Fruit fly (Drosophila melanogaster) whole organism, embryonic: ENCODE measurements around the gene bor.
A peak's percentile ranks its signal among the peaks of the same experiment; 100 is the strongest.

Experiments used
- Adf1 ChIP-seq: fragments of 200-800 bp; sonication (Bioruptor generic); IDR thresholded peaks from 2 replicates; pipeline ENCODE4 v1.3.6; 2022; ENCODE audit warnings: missing biosample characterization, missing genetic modification characterization
- Aef1 ChIP-seq: fragments of 200-800 bp; sonication (Bioruptor generic); IDR thresholded peaks from 3 replicates; pipeline ENCODE4 v1.3.6; 2022; ENCODE audit warnings: missing biosample characterization, missing genetic modification characterization
- BEAF-32 ChIP-seq: fragments of 200-800 bp; sonication (Bioruptor generic); optimal IDR thresholded peaks from 3 replicates; lab custom pipeline; 2017; ENCODE audit warnings: missing biosample characterization, missing genetic modification characterization, mild to moderate bottlenecking, moderate library complexity, missing genetic modification reagents
- CG10321 ChIP-seq: fragments of 200-800 bp; sonication (Bioruptor generic); IDR thresholded peaks from 2 replicates; pipeline ENCODE4 v1.3.6; 2022; ENCODE audit warnings: missing biosample characterization, missing genetic modification characterization
- CG10565 ChIP-seq: fragments of 200-800 bp; sonication (Bioruptor generic); optimal IDR thresholded peaks from 3 replicates; lab custom pipeline; 2016; ENCODE audit warnings: missing biosample characterization, mild to moderate bottlenecking, missing genetic modification characterization
- CG12155 ChIP-seq: fragments of 200-800 bp; sonication (Bioruptor generic); optimal IDR thresholded peaks from 3 replicates; lab custom pipeline; 2016; ENCODE audit warnings: missing biosample characterization, missing genetic modification characterization
- CG12942 ChIP-seq: fragments of 200-800 bp; sonication (Bioruptor generic); optimal IDR thresholded peaks from 3 replicates; lab custom pipeline; 2016; ENCODE audit warnings: missing biosample characterization, missing genetic modification characterization
- CG14441 ChIP-seq: fragments of 200-800 bp; sonication (Bioruptor generic); IDR thresholded peaks from 2 replicates; pipeline ENCODE4 v1.3.6; 2022; ENCODE audit warnings: missing biosample characterization, missing genetic modification characterization
- CG15011 ChIP-seq: fragments of 200-800 bp; sonication (Bioruptor generic); optimal IDR thresholded peaks from 3 replicates; lab custom pipeline; 2018; ENCODE audit warnings: missing biosample characterization, mild to moderate bottlenecking, missing genetic modification characterization
- CG15514 ChIP-seq: fragments of 200-800 bp; sonication (Bioruptor generic); optimal IDR thresholded peaks from 3 replicates; lab custom pipeline; 2017; ENCODE audit warnings: missing biosample characterization, missing genetic modification characterization, mild to moderate bottlenecking, moderate library complexity, missing genetic modification reagents
- CG16813 ChIP-seq: fragments of 200-800 bp; sonication (Bioruptor generic); IDR thresholded peaks from 3 replicates; pipeline ENCODE4 v1.3.6; 2022; ENCODE audit warnings: missing biosample characterization, missing genetic modification characterization; ENCODE audit not compliant: partially characterized antibody
- CG3065 ChIP-seq: fragments of 200-800 bp; sonication (Bioruptor generic); optimal IDR thresholded peaks from 2 replicates; lab custom pipeline; 2016; ENCODE audit warnings: missing biosample characterization, missing genetic modification characterization
- CG34376 ChIP-seq: fragments of 200-800 bp; sonication (Bioruptor generic); optimal IDR thresholded peaks from 2 replicates; lab custom pipeline; 2018; ENCODE audit warnings: missing biosample characterization, mild to moderate bottlenecking, missing genetic modification characterization
- CG3847 ChIP-seq: fragments of 200-800 bp; sonication (Bioruptor generic); IDR thresholded peaks from 2 replicates; pipeline ENCODE4 v1.3.6; 2022; ENCODE audit warnings: missing biosample characterization, missing genetic modification characterization
- CG4404 ChIP-seq: fragments of 200-800 bp; sonication (Bioruptor generic); IDR thresholded peaks from 2 replicates; pipeline ENCODE4 v1.3.6; 2022; ENCODE audit warnings: missing biosample characterization, missing genetic modification characterization
- CG6854 ChIP-seq: fragments of 200-800 bp; sonication (Bioruptor generic); optimal IDR thresholded peaks from 3 replicates; lab custom pipeline; 2017; ENCODE audit warnings: missing biosample characterization, mild to moderate bottlenecking, missing genetic modification characterization
- CG7987 ChIP-seq: fragments of 200-800 bp; sonication (Bioruptor generic); optimal IDR thresholded peaks from 2 replicates; lab custom pipeline; 2018; ENCODE audit warnings: missing biosample characterization, mild to moderate bottlenecking, missing genetic modification characterization, moderate library complexity
- Camta ChIP-seq: fragments of 200-800 bp; sonication (Bioruptor generic); optimal IDR thresholded peaks from 2 replicates; lab custom pipeline; 2016; ENCODE audit warnings: missing biosample characterization, missing genetic modification characterization
- Dbx ChIP-seq: fragments of 200-800 bp; sonication (Bioruptor generic); IDR thresholded peaks from 3 replicates; pipeline ENCODE4 v1.3.6; 2022; ENCODE audit warnings: missing biosample characterization, missing genetic modification characterization
- Dip3 ChIP-seq: fragments of 200-800 bp; sonication (Bioruptor generic); optimal IDR thresholded peaks from 3 replicates; lab custom pipeline; 2016; ENCODE audit warnings: missing biosample characterization, missing genetic modification characterization
- ERR ChIP-seq: fragments of 200-800 bp; sonication (Bioruptor generic); optimal IDR thresholded peaks from 2 replicates; lab custom pipeline; 2016; ENCODE audit warnings: missing biosample characterization, missing genetic modification characterization
- HHEX ChIP-seq: fragments of 200-800 bp; sonication (Bioruptor generic); optimal IDR thresholded peaks from 3 replicates; lab custom pipeline; 2017; ENCODE audit warnings: missing biosample characterization, mild to moderate bottlenecking, missing genetic modification characterization, missing genetic modification reagents
- HmgD ChIP-seq: fragments of 200-800 bp; sonication (Bioruptor generic); optimal IDR thresholded peaks from 3 replicates; lab custom pipeline; 2016; ENCODE audit warnings: missing biosample characterization, missing genetic modification characterization
- Hr39 ChIP-seq: fragments of >200 bp; optimal IDR thresholded peaks from 2 replicates; lab custom pipeline; 2017
- Hr51 ChIP-seq, 2 experiments: fragments of 200-800 bp; sonication (Bioruptor generic); optimal IDR thresholded peaks; 2 replicates in 1 of 2; 3 replicates in 1 of 2; lab custom pipeline; 2016 to 2018; ENCODE audit warnings: missing biosample characterization in 2 of 2, missing genetic modification characterization in 2 of 2, mild to moderate bottlenecking in 1 of 2, moderate library complexity in 1 of 2
- Max ChIP-seq: fragments of 200-800 bp; sonication (Bioruptor generic); optimal IDR thresholded peaks from 2 replicates; lab custom pipeline; 2016; ENCODE audit warnings: missing biosample characterization, mild to moderate bottlenecking, missing genetic modification characterization
- Neu2 ChIP-seq: fragments of 200-800 bp; sonication (Bioruptor generic); optimal IDR thresholded peaks from 3 replicates; lab custom pipeline; 2016; ENCODE audit warnings: missing biosample characterization, missing genetic modification characterization, borderline replicate concordance
- Nf-YC ChIP-seq: fragments of 200-800 bp; optimal IDR thresholded peaks from 3 replicates; lab custom pipeline; 2019; ENCODE audit warnings: missing biosample characterization, mild to moderate bottlenecking, missing genetic modification characterization, moderate library complexity
- Oaz ChIP-seq: fragments of 200-800 bp; sonication (Bioruptor generic); IDR thresholded peaks from 2 replicates; pipeline ENCODE4 v1.3.6; 2022; ENCODE audit warnings: missing biosample characterization, missing genetic modification characterization
- Sox100B ChIP-seq: fragments of 200-800 bp; sonication (Bioruptor generic); optimal IDR thresholded peaks from 3 replicates; lab custom pipeline; 2018; ENCODE audit warnings: missing biosample characterization, mild to moderate bottlenecking, missing genetic modification characterization
- ac ChIP-seq: fragments of 200-800 bp; sonication (Bioruptor generic); optimal IDR thresholded peaks from 3 replicates; lab custom pipeline; 2017; ENCODE audit warnings: missing biosample characterization, mild to moderate bottlenecking, missing genetic modification characterization
- ara ChIP-seq: fragments of 200-800 bp; sonication (Bioruptor generic); IDR thresholded peaks from 2 replicates; pipeline ENCODE4 v1.3.6; 2022; ENCODE audit warnings: missing biosample characterization, missing genetic modification characterization
- bowl ChIP-seq: fragments of 200-800 bp; sonication (Bioruptor generic); IDR thresholded peaks from 2 replicates; pipeline ENCODE4 v1.3.6; 2022; ENCODE audit warnings: missing biosample characterization, missing genetic modification characterization
- cg ChIP-seq: fragments of 200-800 bp; sonication (Bioruptor generic); optimal IDR thresholded peaks from 3 replicates; lab custom pipeline; 2019; ENCODE audit warnings: missing biosample characterization, mild to moderate bottlenecking, missing genetic modification characterization, moderate library complexity
- corto ChIP-seq: fragments of 200-800 bp; sonication (Bioruptor generic); optimal IDR thresholded peaks from 2 replicates; lab custom pipeline; 2016; ENCODE audit warnings: missing biosample characterization, mild to moderate bottlenecking, missing genetic modification characterization, moderate library complexity
- fru ChIP-seq: fragments of >200 bp; optimal IDR thresholded peaks from 2 replicates; lab custom pipeline; 2017
- grn ChIP-seq: fragments of 200-800 bp; sonication (Bioruptor generic); optimal IDR thresholded peaks from 3 replicates; lab custom pipeline; 2017; ENCODE audit warnings: missing biosample characterization, missing genetic modification characterization
- gro ChIP-seq: fragments of 200-800 bp; sonication (Bioruptor generic); optimal IDR thresholded peaks from 2 replicates; lab custom pipeline; 2016; ENCODE audit warnings: missing biosample characterization, missing genetic modification characterization
- ham ChIP-seq: fragments of 200-800 bp; sonication (Bioruptor generic); IDR thresholded peaks from 2 replicates; pipeline ENCODE4 v1.3.6; 2022; ENCODE audit warnings: missing biosample characterization, missing genetic modification characterization
- hkb ChIP-seq, 2 experiments: fragments of 200-800 bp in 1 of 2; fragments of >200 bp in 1 of 2; sonication (Bioruptor generic) in 1 of 2; IDR thresholded peaks in 1 of 2; optimal IDR thresholded peaks in 1 of 2; 2 replicates each; pipeline versions ENCODE4 v1.3.6 to Lab custom; 2017 to 2022; ENCODE audit warnings: missing biosample characterization in 1 of 2, missing genetic modification characterization in 1 of 2
- ind ChIP-seq: fragments of 200-800 bp; sonication (Bioruptor generic); optimal IDR thresholded peaks from 3 replicates; lab custom pipeline; 2016; ENCODE audit warnings: missing biosample characterization, missing genetic modification characterization
- pb ChIP-seq: fragments of 200-800 bp; sonication (Bioruptor generic); optimal IDR thresholded peaks from 3 replicates; lab custom pipeline; 2016; ENCODE audit warnings: missing biosample characterization, missing genetic modification characterization
- prd ChIP-seq, 3 experiments: fragments of >200 bp in 2 of 3; fragments of 200-800 bp in 1 of 3; sonication (Bioruptor generic) in 1 of 3; optimal IDR thresholded peaks in 2 of 3; IDR thresholded peaks in 1 of 3; 2 replicates in 2 of 3; 3 replicates in 1 of 3; pipeline versions ENCODE4 v1.3.6 to Lab custom; 2017 to 2022; ENCODE audit warnings: missing biosample characterization in 1 of 3, missing genetic modification characterization in 1 of 3
- pros ChIP-seq: fragments of 200-800 bp; sonication (Bioruptor generic); optimal IDR thresholded peaks from 3 replicates; lab custom pipeline; 2019; ENCODE audit warnings: missing biosample characterization, mild to moderate bottlenecking, missing genetic modification characterization, moderate library complexity
- sr ChIP-seq: fragments of 200-800 bp; sonication (Bioruptor generic); IDR thresholded peaks from 3 replicates; pipeline ENCODE4 v1.3.6; 2022; ENCODE audit warnings: missing biosample characterization, missing genetic modification characterization
- tap ChIP-seq: fragments of 200-800 bp; optimal IDR thresholded peaks from 3 replicates; lab custom pipeline; 2019; ENCODE audit warnings: missing biosample characterization, mild to moderate bottlenecking, missing genetic modification characterization, moderate library complexity
- tgo ChIP-seq: fragments of 200-800 bp; sonication (Bioruptor generic); IDR thresholded peaks from 3 replicates; pipeline ENCODE4 v1.3.6; 2022; ENCODE audit warnings: missing biosample characterization, missing genetic modification characterization
- tin ChIP-seq: fragments of 200-800 bp; sonication (Bioruptor generic); optimal IDR thresholded peaks from 3 replicates; lab custom pipeline; 2016; ENCODE audit warnings: missing biosample characterization, missing genetic modification characterization
- tio ChIP-seq: fragments of 200-800 bp; sonication (Bioruptor generic); optimal IDR thresholded peaks from 2 replicates; lab custom pipeline; 2017; ENCODE audit warnings: missing biosample characterization, missing genetic modification characterization, inconsistent platforms
- tup ChIP-seq: fragments of 200-800 bp; sonication (Bioruptor generic); optimal IDR thresholded peaks from 2 replicates; lab custom pipeline; 2016; ENCODE audit warnings: missing biosample characterization, mild to moderate bottlenecking, missing genetic modification characterization, moderate library complexity
- unpg ChIP-seq: fragments of 200-800 bp; sonication (Bioruptor generic); optimal IDR thresholded peaks from 3 replicates; lab custom pipeline; 2018; ENCODE audit warnings: missing biosample characterization, mild to moderate bottlenecking, missing genetic modification characterization, moderate library complexity
- zfh2 ChIP-seq: fragments of 200-800 bp; sonication (Bioruptor generic); optimal IDR thresholded peaks from 2 replicates; lab custom pipeline; 2016; ENCODE audit warnings: missing biosample characterization, missing genetic modification characterization

The bor gene

dm6 chr3R:16234745-16235149, 29.2 kb downstream of the bor start (continued):
- no peak for TF ChIP-seq CG14441 (GFP tag; lab: Robert Waterston, UW)
- TF ChIP-seq CG4404 (GFP tag; lab: Robert Waterston, UW): no peak
- no peak for TF ChIP-seq Hr39 (lab: Kevin White, UChicago)
- TF ChIP-seq ham: no peak
- no peak for TF ChIP-seq CG15514 (GFP tag; lab: Kevin White, UChicago)
- no peak for TF ChIP-seq pb
- no peak for TF ChIP-seq CG10321 (GFP tag; lab: Robert Waterston, UW)
- no peak for TF ChIP-seq Neu2
- TF ChIP-seq Dbx: no peak
- TF ChIP-seq CG15011 (GFP tag; lab: Kevin White, UChicago): no peak
- no peak for TF ChIP-seq CG12942 (GFP tag; lab: Kevin White, UChicago)
- TF ChIP-seq CG12155 (GFP tag; lab: Kevin White, UChicago): no peak
- no peak for TF ChIP-seq ERR (GFP tag; lab: Kevin White, UChicago)
- TF ChIP-seq tio (GFP tag; lab: Kevin White, UChicago): peak; percentile 29
- TF ChIP-seq BEAF-32 (GFP tag; lab: Kevin White, UChicago): no peak
- TF ChIP-seq ind: no peak
- no peak for TF ChIP-seq Oaz (GFP tag; lab: Robert Waterston, UW)
- TF ChIP-seq Max (GFP tag; lab: Kevin White, UChicago): peak; percentile 18
- TF ChIP-seq bowl (GFP tag; lab: Robert Waterston, UW): no peak
- TF ChIP-seq zfh2: no peak
- peak; percentile 8 for TF ChIP-seq tap (tag; lab: Kevin White, UChicago)
- no peak for TF ChIP-seq ara (GFP tag; lab: Robert Waterston, UW)
- TF ChIP-seq CG3847 (GFP tag; lab: Robert Waterston, UW): no peak
- no peak for TF ChIP-seq CG6854
- no peak for TF ChIP-seq gro (GFP tag; lab: Kevin White, UChicago)
- no peak for TF ChIP-seq CG16813 (GFP tag; lab: Robert Waterston, UW)
- TF ChIP-seq CG3065 (GFP tag; lab: Kevin White, UChicago): no peak
- TF ChIP-seq fru: no peak
- TF ChIP-seq CG7987 (GFP tag; lab: Kevin White, UChicago): no peak
- TF ChIP-seq Adf1: no peak
- no peak for TF ChIP-seq Camta (GFP tag; lab: Kevin White, UChicago)
- TF ChIP-seq HHEX: peak; percentile 19
- TF ChIP-seq cg (GFP tag; lab: Kevin White, UChicago): no peak
- TF ChIP-seq prd (optimal IDR thresholded peaks at IDR 0.05; lab: Kevin White, UChicago): no peak
- no peak for TF ChIP-seq prd (GFP tag; IDR thresholded peaks at IDR 0.05; lab: Robert Waterston, UW)
- TF ChIP-seq grn (GFP tag; lab: Kevin White, UChicago): no peak
- no peak for TF ChIP-seq CG10565 (GFP tag; lab: Kevin White, UChicago)
- TF ChIP-seq Dip3 (GFP tag; lab: Kevin White, UChicago): no peak
- TF ChIP-seq tgo (GFP tag; lab: Robert Waterston, UW): no peak
- TF ChIP-seq unpg (GFP tag; lab: Kevin White, UChicago): no peak
- no peak for TF ChIP-seq HmgD (GFP tag; lab: Kevin White, UChicago)
- no peak for TF ChIP-seq sr (GFP tag; lab: Robert Waterston, UW)
- TF ChIP-seq corto: peak; percentile 2
- peak; percentile 73 for TF ChIP-seq Sox100B (GFP tag; lab: Kevin White, UChicago)
- no peak for TF ChIP-seq pros
- no peak for TF ChIP-seq ac (GFP tag; lab: Kevin White, UChicago)
- peak in 1 of 2 experiments; percentile 55 for TF ChIP-seq Hr51 (GFP tag; optimal IDR thresholded peaks at IDR 0.05; lab: Kevin White, UChicago)
- no peak for TF ChIP-seq tin
- no peak for TF ChIP-seq Nf-YC (tag; lab: Kevin White, UChicago)
- TF ChIP-seq tup: no peak
- no peak for TF ChIP-seq hkb (optimal IDR thresholded peaks at IDR 0.05; lab: Kevin White, UChicago)
- no peak for TF ChIP-seq hkb (GFP tag; IDR thresholded peaks at IDR 0.05; lab: Robert Waterston, UW)
- no peak for TF ChIP-seq CG34376 (GFP tag; lab: Kevin White, UChicago)
- TF ChIP-seq Aef1 (GFP tag; lab: Robert Waterston, UW): no peak
